Worm (Caenorhabditis elegans) whole organism, mixed stage, embryonic: ENCODE measurements around the gene glb-9.
A peak's percentile ranks its signal among the peaks of the same experiment; 100 is the strongest.

Source experiments
- M03D4.4 ChIP-seq: sonication (generic microtip); optimal IDR thresholded peaks from 2 replicates; lab custom pipeline; 2017; ENCODE audit warnings: mild to moderate bottlenecking, missing genetic modification characterization, missing compliant biosample characterization
- bed-3 ChIP-seq: fragments of 200-800 bp; sonication (Bioruptor generic); optimal IDR thresholded peaks from 3 replicates; lab custom pipeline; 2018; ENCODE audit warnings: mild to moderate bottlenecking, missing genetic modification characterization, moderate library complexity, missing compliant biosample characterization
- ceh-39 ChIP-seq: fragments of 150-350 bp; optimal IDR thresholded peaks from 2 replicates; lab custom pipeline; 2014; ENCODE audit warnings: missing biosample characterization, missing genetic modification characterization
- ceh-43 ChIP-seq: fragments of 200-800 bp; sonication (Bioruptor generic); optimal IDR thresholded peaks from 2 replicates; lab custom pipeline; 2018; ENCODE audit warnings: mild to moderate bottlenecking, missing genetic modification characterization, moderate library complexity, missing compliant biosample characterization
- ceh-83 ChIP-seq: fragments of 200-800 bp; sonication (Bioruptor generic); optimal IDR thresholded peaks from 2 replicates; lab custom pipeline; 2018; ENCODE audit warnings: mild to moderate bottlenecking, missing genetic modification characterization, missing compliant biosample characterization
- ces-1 ChIP-seq: fragments of 150-350 bp; optimal IDR thresholded peaks from 2 replicates; lab custom pipeline; 2014; ENCODE audit warnings: missing biosample characterization, missing genetic modification reagents, missing genetic modification characterization
- cnd-1 ChIP-seq: fragments of 200-800 bp; sonication (Bioruptor generic); optimal IDR thresholded peaks from 2 replicates; lab custom pipeline; 2018; ENCODE audit warnings: mild to moderate bottlenecking, missing genetic modification characterization, missing compliant biosample characterization
- drap-1 ChIP-seq: fragments of 200-800 bp; sonication (Bioruptor generic); optimal IDR thresholded peaks from 3 replicates; lab custom pipeline; 2018; ENCODE audit warnings: mild to moderate bottlenecking, missing genetic modification characterization, missing compliant biosample characterization
- elt-1 ChIP-seq: sonication (generic microtip); optimal IDR thresholded peaks from 2 replicates; lab custom pipeline; 2017; ENCODE audit warnings: missing genetic modification characterization, mild to moderate bottlenecking, missing compliant biosample characterization, antibody characterized with exemption, moderate library complexity, borderline replicate concordance; ENCODE audit not compliant: insufficient read depth
- elt-3 ChIP-seq: fragments of 150-350 bp; optimal IDR thresholded peaks from 2 replicates; lab custom pipeline; 2014; ENCODE audit warnings: missing biosample characterization, missing genetic modification characterization
- flh-1 ChIP-seq: fragments of 200-800 bp; sonication (Bioruptor generic); optimal IDR thresholded peaks from 2 replicates; lab custom pipeline; 2018; ENCODE audit warnings: mild to moderate bottlenecking, missing genetic modification characterization, moderate library complexity, missing compliant biosample characterization
- ham-2 ChIP-seq: fragments of 200-800 bp; sonication (Bioruptor generic); optimal IDR thresholded peaks from 2 replicates; lab custom pipeline; 2018; ENCODE audit warnings: mild to moderate bottlenecking, missing genetic modification characterization, missing compliant biosample characterization
- hlh-1 ChIP-seq: fragments of 150-350 bp; optimal IDR thresholded peaks from 2 replicates; lab custom pipeline; 2014; ENCODE audit warnings: missing biosample characterization, missing genetic modification reagents, missing genetic modification characterization
- lin-13 ChIP-seq: fragments of 150-350 bp; optimal IDR thresholded peaks from 2 replicates; lab custom pipeline; 2014; ENCODE audit warnings: missing biosample characterization, missing genetic modification characterization
- lin-32 ChIP-seq: fragments of 200-800 bp; sonication (Bioruptor generic); optimal IDR thresholded peaks from 2 replicates; lab custom pipeline; 2018; ENCODE audit warnings: mild to moderate bottlenecking, missing genetic modification characterization, missing compliant biosample characterization
- lsy-2 ChIP-seq: fragments of 150-350 bp; optimal IDR thresholded peaks from 2 replicates; lab custom pipeline; 2014; ENCODE audit warnings: missing biosample characterization, missing genetic modification characterization
- mab-5 ChIP-seq: fragments of 150-350 bp; optimal IDR thresholded peaks from 2 replicates; lab custom pipeline; 2014; ENCODE audit warnings: missing biosample characterization, missing genetic modification characterization
- mep-1 ChIP-seq: fragments of 150-350 bp; optimal IDR thresholded peaks from 2 replicates; lab custom pipeline; 2017; ENCODE audit warnings: missing biosample characterization, missing genetic modification reagents, missing genetic modification characterization, inconsistent platforms
- mls-2 ChIP-seq: sonication (generic microtip); optimal IDR thresholded peaks from 2 replicates; lab custom pipeline; 2016; ENCODE audit warnings: mild to moderate bottlenecking, missing genetic modification characterization, moderate library complexity, missing compliant biosample characterization
- nhr-12 ChIP-seq: fragments of 150-350 bp; optimal IDR thresholded peaks from 2 replicates; lab custom pipeline; 2014; ENCODE audit warnings: missing biosample characterization, missing genetic modification characterization
- nhr-2 ChIP-seq: fragments of 150-350 bp; optimal IDR thresholded peaks from 2 replicates; lab custom pipeline; 2014; ENCODE audit warnings: missing biosample characterization, missing genetic modification characterization
- nhr-237 ChIP-seq: fragments of 150-350 bp; optimal IDR thresholded peaks from 2 replicates; lab custom pipeline; 2014; ENCODE audit warnings: missing biosample characterization, missing genetic modification characterization
- nhr-28 ChIP-seq: fragments of 150-350 bp; optimal IDR thresholded peaks from 2 replicates; lab custom pipeline; 2014; ENCODE audit warnings: missing biosample characterization, missing genetic modification characterization
- nhr-76 ChIP-seq: sonication (generic microtip); optimal IDR thresholded peaks from 2 replicates; lab custom pipeline; 2017; ENCODE audit warnings: missing biosample characterization, missing genetic modification characterization
- pha-4 ChIP-seq: fragments of 150-350 bp; optimal IDR thresholded peaks from 2 replicates; lab custom pipeline; 2018; ENCODE audit warnings: missing biosample characterization, missing genetic modification reagents, missing genetic modification characterization
- snpc-4 ChIP-seq: fragments of 150-350 bp; optimal IDR thresholded peaks from 2 replicates; lab custom pipeline; 2014; ENCODE audit warnings: missing biosample characterization, missing genetic modification characterization
- sptf-1 ChIP-seq: sonication (generic microtip); optimal IDR thresholded peaks from 2 replicates; lab custom pipeline; 2017; ENCODE audit warnings: mild to moderate bottlenecking, missing genetic modification characterization, moderate library complexity, missing compliant biosample characterization
- tbx-8 ChIP-seq: fragments of 200-800 bp; sonication (Bioruptor generic); optimal IDR thresholded peaks from 2 replicates; lab custom pipeline; 2018; ENCODE audit warnings: mild to moderate bottlenecking, missing genetic modification characterization, moderate library complexity, missing compliant biosample characterization
- unc-120 ChIP-seq: sonication (generic microtip); optimal IDR thresholded peaks from 2 replicates; lab custom pipeline; 2017; ENCODE audit warnings: missing genetic modification characterization, missing compliant biosample characterization; ENCODE audit not compliant: poor library complexity, severe bottlenecking
- unc-39 ChIP-seq: fragments of 150-350 bp; optimal IDR thresholded peaks from 2 replicates; lab custom pipeline; 2014; ENCODE audit warnings: missing biosample characterization, missing genetic modification characterization
- unc-62 ChIP-seq: fragments of 150-350 bp; optimal IDR thresholded peaks from 2 replicates; lab custom pipeline; 2014; ENCODE audit warnings: missing biosample characterization, missing genetic modification reagents, missing genetic modification characterization
- zip-8 ChIP-seq: fragments of 150-350 bp; optimal IDR thresholded peaks from 2 replicates; lab custom pipeline; 2014; ENCODE audit warnings: missing biosample characterization, missing genetic modification characterization
- ztf-11 ChIP-seq: fragments of 150-350 bp; optimal IDR thresholded peaks from 2 replicates; lab custom pipeline; 2014; ENCODE audit warnings: missing biosample characterization, missing genetic modification characterization

Gene glb-9

DNA sequence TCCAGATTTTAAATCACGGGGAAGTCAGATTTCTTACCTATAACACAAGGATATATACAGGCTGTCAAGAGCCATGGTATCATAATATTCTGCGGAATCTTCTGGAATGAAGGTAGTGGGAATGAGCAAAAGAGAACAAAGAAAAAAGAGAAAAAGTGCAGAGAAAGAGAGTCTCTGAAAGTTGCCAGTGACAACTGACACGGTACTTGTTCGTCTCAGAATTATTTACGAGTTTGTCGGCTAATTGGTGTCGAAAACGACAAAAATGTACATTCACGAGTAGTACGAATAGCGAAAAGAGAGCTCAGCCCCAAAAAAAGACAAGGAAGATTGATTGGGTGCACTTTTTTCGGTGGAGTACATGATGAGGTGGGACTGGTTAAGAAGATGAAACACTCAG is 36.1 kb downstream of the glb-9 start, which contains the start of gene cah-2:
cah-2 (minus strand) TSS at position 101 of the 400 bp plus-strand sequence.
- TF ChIP-seq bed-3 (GFP tag; lab: Kevin White, UChicago) (no peak), flh-1 (no peak), unc-120 (tag; lab: Kevin White, UChicago) (no peak), lin-13 (tag; lab: Kevin White, UChicago) (no peak), M03D4.4 (tag; lab: Kevin White, UChicago) (no peak), cnd-1 (no peak), lsy-2 (tag; lab: Kevin White, UChicago) (no peak), mls-2 (tag; lab: Kevin White, UChicago) (no peak), nhr-2 (tag; lab: Kevin White, UChicago) (no peak)

DNA sequence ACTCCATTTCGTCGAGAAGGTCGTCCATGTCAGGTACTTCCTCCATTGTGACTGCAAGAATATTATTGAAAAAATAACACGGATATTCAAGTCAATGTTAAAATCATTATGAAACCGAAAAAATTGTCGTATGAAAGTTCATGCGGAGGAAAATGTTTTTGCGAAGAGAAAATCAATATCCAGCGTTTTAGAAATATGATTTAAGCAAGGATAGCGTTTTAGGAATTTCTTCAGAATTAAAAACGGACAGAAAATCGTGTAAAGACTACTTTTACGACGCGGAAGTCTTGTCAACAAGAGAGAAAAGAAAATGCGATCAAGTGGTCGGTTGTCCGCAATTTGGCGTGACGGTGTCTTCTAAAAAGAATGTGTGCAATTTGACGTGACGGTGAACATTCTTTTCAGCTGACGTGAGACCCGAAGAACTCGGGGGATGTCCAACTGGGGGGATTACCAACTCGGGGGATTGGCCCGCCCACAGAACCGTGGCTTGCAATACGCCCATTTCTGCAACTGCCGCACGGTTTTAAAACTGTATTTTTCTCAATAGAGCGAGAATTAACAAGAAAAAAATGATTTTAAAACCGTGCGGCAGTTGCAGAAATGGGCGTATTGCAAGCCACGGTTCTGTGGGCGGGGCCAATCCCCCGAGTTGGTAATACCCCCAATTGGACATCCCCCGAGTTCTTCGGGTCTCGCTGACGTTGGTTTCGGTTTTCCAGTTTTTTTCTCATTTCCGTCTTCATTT is 40.5 kb downstream of the glb-9 start, which contains the start of the genes aka-1 and ubc-6:
aka-1 (minus strand) TSS at position 51 of the 748 bp plus-strand sequence.
ubc-6 (plus strand) TSS at position 701 of the 748 bp plus-strand sequence.
- TF ChIP-seq elt-1 (tag; lab: Kevin White, UChicago) (no peak), pha-4 (tag; lab: Kevin White, UChicago) (no peak), cnd-1 (no peak), tbx-8 (GFP tag; lab: Kevin White, UChicago) (no peak), ceh-39 (tag; lab: Kevin White, UChicago) (no peak), bed-3 (GFP tag; lab: Kevin White, UChicago) (no peak), nhr-12 (tag; lab: Kevin White, UChicago) (no peak), sptf-1 (tag; lab: Kevin White, UChicago) (peak; percentile 62), mls-2 (tag; lab: Kevin White, UChicago) (peak; percentile 22), ztf-11 (tag; lab: Kevin White, UChicago) (no peak), snpc-4 (tag; lab: Kevin White, UChicago) (no peak), ceh-83 (GFP tag; lab: Kevin White, UChicago) (no peak), lsy-2 (tag; lab: Kevin White, UChicago) (peak; percentile 63), unc-120 (tag; lab: Kevin White, UChicago) (peak; percentile 51), ceh-43 (GFP tag; lab: Kevin White, UChicago) (no peak), mab-5 (no peak), drap-1 (GFP tag; lab: Kevin White, UChicago) (peak; percentile 40), ces-1 (GFP tag; lab: Kevin White, UChicago) (peak; percentile 65), hlh-1 (tag; lab: Kevin White, UChicago) (no peak), zip-8 (no peak), unc-62 (no peak), elt-3 (tag; lab: Kevin White, UChicago) (no peak), unc-39 (no peak), lin-13 (tag; lab: Kevin White, UChicago) (peak; percentile 58), nhr-76 (no peak), mep-1 (tag; lab: Kevin White, UChicago) (peak; percentile 57), ham-2 (peak; percentile 16), nhr-28 (tag; lab: Kevin White, UChicago) (no peak), nhr-237 (tag; lab: Kevin White, UChicago) (no peak), M03D4.4 (tag; lab: Kevin White, UChicago) (peak; percentile 29), lin-32 (GFP tag; lab: Kevin White, UChicago) (no peak)
- TF ChIP-seq, all 35 proteins: peak for 10

DNA sequence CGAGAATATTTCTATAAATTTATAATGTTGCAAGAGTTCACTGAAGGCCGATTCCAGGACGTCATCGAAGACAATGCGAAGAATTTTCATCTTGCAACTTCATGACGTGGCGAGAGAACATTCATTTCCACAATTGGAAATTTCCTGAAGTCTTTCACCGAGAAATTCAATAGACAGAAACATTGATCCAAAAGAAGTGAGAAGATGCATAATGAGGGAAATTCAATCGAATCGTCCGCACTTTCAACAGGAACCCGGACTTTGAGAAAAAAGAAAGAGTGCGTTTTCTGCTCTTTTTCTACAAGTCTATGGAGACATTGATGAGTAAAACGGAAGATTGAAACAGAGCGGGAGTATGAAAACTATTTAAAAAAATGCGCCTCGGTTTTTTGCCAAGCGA is 49.8 kb downstream of the glb-9 start:
- TF ChIP-seq ces-1 (GFP tag; lab: Kevin White, UChicago) (peak; percentile 57), ceh-39 (tag; lab: Kevin White, UChicago) (no peak)

DNA sequence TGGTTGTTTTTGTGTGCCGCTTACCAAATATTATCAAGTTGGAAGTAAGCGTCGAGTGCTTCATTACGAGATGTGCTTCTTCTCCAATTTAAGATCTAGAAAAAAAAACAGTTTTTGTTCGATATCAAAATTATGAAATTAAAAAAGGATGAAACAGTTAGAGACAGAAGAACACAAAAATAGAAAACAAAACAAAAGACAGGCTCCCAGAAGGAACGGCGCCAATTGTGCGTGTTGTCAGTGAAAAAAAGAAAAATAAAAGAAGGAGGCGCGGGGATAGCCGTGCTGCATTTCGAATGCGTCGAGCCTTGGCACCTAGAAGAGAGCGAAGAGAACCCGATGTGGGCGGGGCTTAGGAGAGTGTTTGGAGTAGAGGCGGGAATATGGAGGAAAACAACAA is 53.6 kb downstream of the glb-9 start, which contains the start of gene sro-1:
sro-1 (minus strand) TSS at position 101 of the 400 bp plus-strand sequence.
- TF ChIP-seq bed-3 (GFP tag; lab: Kevin White, UChicago), result no peak
- no peak for TF ChIP-seq sptf-1 (tag; lab: Kevin White, UChicago)
- TF ChIP-seq ham-2, result no peak
- no peak for TF ChIP-seq zip-8
- no peak for TF ChIP-seq hlh-1 (tag; lab: Kevin White, UChicago)
- no peak for TF ChIP-seq nhr-28 (tag; lab: Kevin White, UChicago)
- no peak for TF ChIP-seq ces-1 (GFP tag; lab: Kevin White, UChicago)
- TF ChIP-seq nhr-237 (tag; lab: Kevin White, UChicago), result no peak
- no peak for TF ChIP-seq ztf-11 (tag; lab: Kevin White, UChicago)
- TF ChIP-seq flh-1, result no peak
